Worm (Caenorhabditis elegans) whole organism, young adult: ENCODE data around the gene tif-1A.

Experiments used
- B0336.3 ChIP-seq: fragments of 200-800 bp; sonication (Bioruptor generic); IDR thresholded peaks from 2 replicates; pipeline ENCODE4 v1.3.6; 2022; ENCODE audit warnings: missing genetic modification characterization, missing compliant biosample characterization
- F33H1.4 ChIP-seq: fragments of 200-800 bp; sonication (Bioruptor generic); IDR thresholded peaks from 2 replicates; pipeline ENCODE4 v1.3.6; 2022; ENCODE audit warnings: missing genetic modification reagents, missing genetic modification characterization, missing compliant biosample characterization
- F57A8.1 ChIP-seq: fragments of 200-800 bp; sonication (Bioruptor generic); optimal IDR thresholded peaks from 2 replicates; lab custom pipeline; 2018; ENCODE audit warnings: mild to moderate bottlenecking, missing genetic modification characterization, moderate library complexity, missing compliant biosample characterization
- K12H6.12 ChIP-seq: fragments of 200-800 bp; sonication (Bioruptor generic); optimal IDR thresholded peaks from 2 replicates; lab custom pipeline; 2018; ENCODE audit warnings: mild to moderate bottlenecking, missing genetic modification characterization, missing compliant biosample characterization
- Y56A3A.18 ChIP-seq: fragments of 200-800 bp; sonication (Bioruptor generic); IDR thresholded peaks from 2 replicates; pipeline ENCODE4 v1.3.6; 2022; ENCODE audit warnings: missing genetic modification reagents, missing genetic modification characterization, missing compliant biosample characterization
- akir-1 ChIP-seq: fragments of 200-800 bp; sonication (Bioruptor generic); optimal IDR thresholded peaks from 2 replicates; lab custom pipeline; 2018; ENCODE audit warnings: mild to moderate bottlenecking, missing genetic modification characterization, moderate library complexity, missing compliant biosample characterization
- ama-1 ChIP-seq, 3 experiments: fragments of 150-350 bp in 1 of 3; sonication (generic microtip) in 2 of 3; optimal IDR thresholded peaks; 2 replicates each; lab custom pipeline; 2014 to 2018; ENCODE audit warnings: missing biosample characterization in 2 of 3, missing genetic modification characterization in 2 of 3, missing genetic modification reagents in 2 of 3
- aptf-2 ChIP-seq: fragments of 200-800 bp; sonication (Bioruptor generic); conservative IDR thresholded peaks from 2 replicates; pipeline ENCODE4 v1.3.6; 2022; ENCODE audit warnings: missing genetic modification reagents, missing genetic modification characterization, missing compliant biosample characterization
- atf-7 ChIP-seq: sonication (generic microtip); optimal IDR thresholded peaks from 2 replicates; lab custom pipeline; 2017; ENCODE audit warnings: mild to moderate bottlenecking, missing genetic modification characterization, missing compliant biosample characterization
- attf-3 ChIP-seq: fragments of 200-800 bp; sonication (Bioruptor generic); conservative IDR thresholded peaks from 2 replicates; pipeline ENCODE4 v1.3.6; 2022; ENCODE audit warnings: missing genetic modification reagents, missing genetic modification characterization, missing compliant biosample characterization
- attf-5 ChIP-seq: fragments of 200-800 bp; sonication (Bioruptor generic); optimal IDR thresholded peaks from 2 replicates; lab custom pipeline; 2018; ENCODE audit warnings: mild to moderate bottlenecking, missing genetic modification characterization, missing compliant biosample characterization
- bed-2 ChIP-seq: fragments of 200-800 bp; sonication (Bioruptor generic); IDR thresholded peaks from 2 replicates; pipeline ENCODE4 v1.3.6; 2022; ENCODE audit warnings: missing genetic modification reagents, missing genetic modification characterization, missing compliant biosample characterization
- ccch-3 ChIP-seq: fragments of 200-800 bp; sonication (Bioruptor generic); optimal IDR thresholded peaks from 2 replicates; lab custom pipeline; 2018; ENCODE audit warnings: mild to moderate bottlenecking, missing genetic modification characterization, missing compliant biosample characterization
- cebp-1 ChIP-seq, 2 experiments: fragments of 200-800 bp in 1 of 2; sonication (Bioruptor generic) in 1 of 2; sonication (generic microtip) in 1 of 2; IDR thresholded peaks in 1 of 2; optimal IDR thresholded peaks in 1 of 2; 2 replicates each; pipeline versions ENCODE4 v1.3.6 to Lab custom; 2017 to 2022; ENCODE audit warnings: missing compliant biosample characterization in 2 of 2, missing genetic modification characterization in 2 of 2, mild to moderate bottlenecking in 1 of 2, missing genetic modification reagents in 1 of 2, moderate library complexity in 1 of 2
- ceh-79 ChIP-seq: sonication (generic microtip); optimal IDR thresholded peaks from 2 replicates; lab custom pipeline; 2017; ENCODE audit warnings: mild to moderate bottlenecking, missing genetic modification characterization, missing compliant biosample characterization
- dox-1 ChIP-seq: fragments of 200-800 bp; sonication (Bioruptor generic); IDR thresholded peaks from 2 replicates; pipeline ENCODE4 v1.3.6; 2022; ENCODE audit warnings: missing genetic modification reagents, missing genetic modification characterization, missing compliant biosample characterization
- dpff-1 ChIP-seq: sonication (generic microtip); optimal IDR thresholded peaks from 2 replicates; lab custom pipeline; 2017; ENCODE audit warnings: mild to moderate bottlenecking, missing genetic modification characterization, missing compliant biosample characterization
- egrh-3 ChIP-seq: fragments of 200-800 bp; sonication (Bioruptor generic); IDR thresholded peaks from 2 replicates; pipeline ENCODE4 v1.3.6; 2022; ENCODE audit warnings: missing genetic modification reagents, missing genetic modification characterization, missing compliant biosample characterization
- ets-4 ChIP-seq: fragments of 200-800 bp; sonication (Bioruptor generic); optimal IDR thresholded peaks from 2 replicates; lab custom pipeline; 2018; ENCODE audit warnings: mild to moderate bottlenecking, missing genetic modification characterization, missing compliant biosample characterization
- gei-17 ChIP-seq: fragments of 200-800 bp; sonication (Bioruptor generic); optimal IDR thresholded peaks from 2 replicates; lab custom pipeline; 2018; ENCODE audit warnings: mild to moderate bottlenecking, missing genetic modification characterization, missing compliant biosample characterization
- hmg-1.2 ChIP-seq: fragments of 200-800 bp; sonication (Bioruptor generic); IDR thresholded peaks from 2 replicates; pipeline ENCODE4 v1.3.6; 2022; ENCODE audit warnings: missing genetic modification reagents, missing genetic modification characterization, missing compliant biosample characterization
- hsf-1 ChIP-seq: fragments of 200-800 bp; sonication (Bioruptor generic); IDR thresholded peaks from 2 replicates; pipeline ENCODE4 v1.3.6; 2022; ENCODE audit warnings: missing genetic modification reagents, missing genetic modification characterization, missing compliant biosample characterization
- lin-26 ChIP-seq: fragments of 200-800 bp; sonication (Bioruptor generic); IDR thresholded peaks from 2 replicates; pipeline ENCODE4 v1.3.6; 2022; ENCODE audit warnings: missing genetic modification reagents, missing genetic modification characterization, missing compliant biosample characterization
- lin-40 ChIP-seq: sonication (generic microtip); optimal IDR thresholded peaks from 2 replicates; lab custom pipeline; 2016; ENCODE audit warnings: missing genetic modification characterization, mild to moderate bottlenecking, missing compliant biosample characterization, missing genotype, missing genetic modification reagents
- lir-1 ChIP-seq: fragments of 200-800 bp; sonication (Bioruptor generic); conservative IDR thresholded peaks from 2 replicates; pipeline ENCODE4 v1.3.6; 2022; ENCODE audit warnings: missing genetic modification reagents, missing genetic modification characterization, missing compliant biosample characterization
- lsl-1 ChIP-seq: fragments of 200-800 bp; sonication (Bioruptor generic); optimal IDR thresholded peaks from 2 replicates; lab custom pipeline; 2018; ENCODE audit warnings: mild to moderate bottlenecking, missing genetic modification characterization, moderate library complexity, missing compliant biosample characterization
- madf-3 ChIP-seq: fragments of 200-800 bp; sonication (Bioruptor generic); IDR thresholded peaks from 2 replicates; pipeline ENCODE4 v1.3.6; 2022; ENCODE audit warnings: missing genetic modification reagents, missing genetic modification characterization, missing compliant biosample characterization
- madf-6 ChIP-seq: fragments of 200-800 bp; sonication (Bioruptor generic); IDR thresholded peaks from 2 replicates; pipeline ENCODE4 v1.3.6; 2022; ENCODE audit warnings: missing genetic modification reagents, missing genetic modification characterization, missing compliant biosample characterization
- madf-8 ChIP-seq: fragments of 200-800 bp; sonication (Bioruptor generic); conservative IDR thresholded peaks from 2 replicates; pipeline ENCODE4 v1.3.6; 2022; ENCODE audit warnings: missing genetic modification reagents, missing genetic modification characterization, missing compliant biosample characterization
- mcd-1 ChIP-seq: fragments of 200-800 bp; sonication (Bioruptor generic); IDR thresholded peaks from 2 replicates; pipeline ENCODE4 v1.3.6; 2022; ENCODE audit warnings: missing genetic modification reagents, missing genetic modification characterization, missing compliant biosample characterization
- nfyb-1 ChIP-seq: fragments of 200-800 bp; sonication (Bioruptor generic); IDR thresholded peaks from 2 replicates; pipeline ENCODE4 v1.3.6; 2022; ENCODE audit warnings: missing genetic modification reagents, missing genetic modification characterization, missing compliant biosample characterization
- nhr-179 ChIP-seq: sonication (generic microtip); optimal IDR thresholded peaks from 2 replicates; lab custom pipeline; 2016; ENCODE audit warnings: mild to moderate bottlenecking, missing genetic modification characterization, missing compliant biosample characterization
- nhr-27 ChIP-seq: fragments of 200-800 bp; sonication (Bioruptor generic); optimal IDR thresholded peaks from 2 replicates; lab custom pipeline; 2018; ENCODE audit warnings: mild to moderate bottlenecking, missing genetic modification characterization, moderate library complexity, missing compliant biosample characterization
- nhr-80 ChIP-seq: sonication (generic microtip); optimal IDR thresholded peaks from 2 replicates; lab custom pipeline; 2016; ENCODE audit warnings: missing genetic modification characterization, missing compliant biosample characterization
- pha-4 ChIP-seq: fragments of 150-350 bp; sonication (generic microtip); optimal IDR thresholded peaks from 2 replicates; lab custom pipeline; 2014; ENCODE audit warnings: missing biosample characterization, missing genetic modification reagents, missing genetic modification characterization
- rcor-1 ChIP-seq: fragments of 200-800 bp; sonication (Bioruptor generic); IDR thresholded peaks from 2 replicates; pipeline ENCODE4 v1.3.6; 2022; ENCODE audit warnings: missing genetic modification reagents, missing genetic modification characterization, missing compliant biosample characterization
- rpc-1 ChIP-seq, 2 experiments: fragments of 150-350 bp in 1 of 2; sonication (generic microtip) in 1 of 2; optimal IDR thresholded peaks; 2 replicates each; lab custom pipeline; 2014 to 2018; ENCODE audit warnings: missing biosample characterization in 1 of 2, missing genetic modification characterization in 1 of 2, missing genetic modification reagents in 1 of 2, missing genotype in 1 of 2
- snpc-4 ChIP-seq, 5 experiments: fragments of 150-350 bp in 1 of 5; sonication (generic microtip) in 4 of 5; optimal IDR thresholded peaks; 2 replicates each; lab custom pipeline; 2014 to 2018; ENCODE audit warnings: missing genetic modification characterization in 5 of 5, missing biosample characterization in 3 of 5, antibody characterized with exemption in 2 of 5, mild to moderate bottlenecking in 2 of 5, missing compliant biosample characterization in 2 of 5, missing genotype in 2 of 5, moderate library complexity in 2 of 5, missing genetic modification reagents in 1 of 5
- zfh-2 ChIP-seq: fragments of 200-800 bp; sonication (Bioruptor generic); conservative IDR thresholded peaks from 2 replicates; pipeline ENCODE4 v1.3.6; 2022; ENCODE audit warnings: missing genetic modification reagents, missing genetic modification characterization, missing compliant biosample characterization
- ztf-18 ChIP-seq: sonication (generic microtip); optimal IDR thresholded peaks from 2 replicates; lab custom pipeline; 2016; ENCODE audit warnings: missing genotype, mild to moderate bottlenecking, missing genetic modification characterization, missing compliant biosample characterization

tif-1A gene

DNA sequence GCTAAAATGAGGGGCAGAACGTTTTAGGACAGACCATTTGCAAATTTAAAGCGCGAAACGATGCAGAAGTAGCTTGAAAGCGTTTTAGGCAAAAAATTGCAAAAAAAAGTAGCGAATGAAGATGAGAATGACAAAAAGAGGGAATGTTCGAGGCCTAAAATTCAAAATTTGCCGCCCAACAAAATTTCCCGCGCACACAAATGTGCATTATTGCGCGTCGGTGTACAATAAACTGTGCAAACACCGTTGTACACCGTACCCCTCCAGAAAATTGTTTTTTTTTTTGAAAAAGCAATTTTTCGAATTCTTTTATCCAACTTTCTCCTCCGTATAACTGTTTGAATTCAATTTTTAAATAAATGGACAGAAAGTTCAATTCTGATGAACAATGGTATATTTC, 15.9 kb upstream of the tif-1A start, which contains the start of gene snpc-3.4 (continued):
- peak; percentile 77 for TF ChIP-seq mcd-1
- no peak for TF ChIP-seq ccch-3
- no peak for TF ChIP-seq pha-4 (tag; lab: Kevin White, UChicago)
- no peak for TF ChIP-seq Y56A3A.18
- no peak for TF ChIP-seq akir-1 (GFP tag; lab: Kevin White, UChicago)
- peak; percentile 27 for TF ChIP-seq snpc-4 (GFP tag; optimal IDR thresholded peaks at IDR 0.05; lab: Kevin White, UChicago)
- peak; percentile 31 to 61 (median 50) for TF ChIP-seq snpc-4 (tag; optimal IDR thresholded peaks at IDR 0.05; lab: Kevin White, UChicago)
- TF ChIP-seq lir-1 (GFP tag; lab: Robert Waterston, UW): peak; percentile 81

- peak; percentile 28 for TF ChIP-seq nhr-27 (tag; lab: Kevin White, UChicago)
- no peak for TF ChIP-seq bed-2
- peak; percentile 29; the same call in 1 of the 2 replicates for TF ChIP-seq cebp-1 (GFP tag; IDR thresholded peaks at IDR 0.05; lab: Robert Waterston, UW)
- peak; percentile 60 for TF ChIP-seq cebp-1 (tag; optimal IDR thresholded peaks at IDR 0.05; lab: Kevin White, UChicago)
- TF ChIP-seq madf-3 (GFP tag; lab: Robert Waterston, UW): 0 out of 2 replicates have a peak, but pooled peaks have one; percentile 1
- peak; percentile 44 for TF ChIP-seq ets-4
- no peak for TF ChIP-seq madf-6
- TF ChIP-seq nhr-80: peak; percentile 88
- TF ChIP-seq attf-5 (GFP tag; lab: Kevin White, UChicago): peak; percentile 9
- peak; percentile 11; the same call in 1 of the 2 replicates for TF ChIP-seq hsf-1
- TF ChIP-seq attf-3 (GFP tag; lab: Robert Waterston, UW): no peak
- peak; percentile 70 for TF ChIP-seq egrh-3 (GFP tag; lab: Robert Waterston, UW)
- TF ChIP-seq dox-1 (GFP tag; lab: Robert Waterston, UW): peak; percentile 51
- 0 out of 2 replicates have a peak, but pooled peaks have one; percentile 13 for TF ChIP-seq madf-8 (GFP tag; lab: Robert Waterston, UW)
- TF ChIP-seq F33H1.4: no peak
- peak; percentile 25 for TF ChIP-seq ztf-18 (tag; lab: Kevin White, UChicago)
These were observed 15.0 kb upstream of the tif-1A start for ce11 chrIII:4018591-4019580.

DNA sequence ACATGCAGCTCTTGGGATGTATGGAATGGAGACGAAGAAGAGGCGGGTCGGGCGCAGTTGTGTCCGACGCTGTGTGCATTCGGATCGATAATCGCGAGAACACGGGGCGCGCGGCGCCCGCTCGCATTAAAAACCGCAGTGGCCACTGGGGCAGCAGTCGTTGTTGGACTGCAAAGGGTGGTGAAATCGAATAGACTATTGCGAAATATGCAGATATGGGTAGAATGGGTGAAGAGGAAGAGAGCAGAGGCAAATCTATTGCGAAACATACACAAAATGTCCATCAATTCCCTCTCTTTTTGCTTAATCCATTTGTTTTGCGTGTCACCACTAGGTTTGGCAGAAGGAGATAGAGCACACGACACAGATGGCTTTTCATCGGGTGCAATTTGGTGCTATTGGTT, 14.2 kb upstream of the tif-1A start:
- peak; percentile 41 for TF ChIP-seq ama-1 (optimal IDR thresholded peaks at IDR 0.05; lab: Kevin White, UChicago)
- TF ChIP-seq ama-1 (GFP tag; optimal IDR thresholded peaks at IDR 0.05; lab: Kevin White, UChicago): no peak
- TF ChIP-seq mcd-1: peak; percentile 31; the same call in 1 of the 2 replicates
- no peak for TF ChIP-seq dpff-1 (tag; lab: Kevin White, UChicago)
- TF ChIP-seq dox-1 (GFP tag; lab: Robert Waterston, UW): peak; percentile 51; the same call in 1 of the 2 replicates
- peak; percentile 17 for TF ChIP-seq snpc-4 (GFP tag; optimal IDR thresholded peaks at IDR 0.05; lab: Kevin White, UChicago)
- TF ChIP-seq snpc-4 (tag; optimal IDR thresholded peaks at IDR 0.05; lab: Kevin White, UChicago): peak in 3 of 4 experiments; percentile 27 to 61 (median 41)
- no peak for TF ChIP-seq lsl-1 (GFP tag; lab: Kevin White, UChicago)
- TF ChIP-seq aptf-2 (GFP tag; lab: Robert Waterston, UW): no peak
- peak; percentile 97 for TF ChIP-seq zfh-2 (GFP tag; lab: Robert Waterston, UW)
- TF ChIP-seq atf-7 (tag; lab: Kevin White, UChicago): no peak
- no peak for TF ChIP-seq hsf-1
- peak; percentile 99 for TF ChIP-seq cebp-1 (GFP tag; IDR thresholded peaks at IDR 0.05; lab: Robert Waterston, UW)
- TF ChIP-seq cebp-1 (tag; optimal IDR thresholded peaks at IDR 0.05; lab: Kevin White, UChicago): peak; percentile 100
- TF ChIP-seq rpc-1 (optimal IDR thresholded peaks at IDR 0.05; lab: Kevin White, UChicago): no peak
- no peak for TF ChIP-seq rpc-1 (tag; optimal IDR thresholded peaks at IDR 0.05; lab: Kevin White, UChicago)
- TF ChIP-seq lin-26: 0 out of 2 replicates have a peak, but pooled peaks have one; percentile 30
- TF ChIP-seq nfyb-1 (GFP tag; lab: Robert Waterston, UW): peak; percentile 76
- peak; percentile 83 for TF ChIP-seq K12H6.12 (tag; lab: Kevin White, UChicago)
- no peak for TF ChIP-seq gei-17 (GFP tag; lab: Kevin White, UChicago)
- TF ChIP-seq hmg-1.2 (GFP tag; lab: Robert Waterston, UW): peak; percentile 30
- peak; percentile 11 for TF ChIP-seq lin-40
- peak; percentile 67 for TF ChIP-seq nhr-27 (tag; lab: Kevin White, UChicago)
- TF ChIP-seq rcor-1 (GFP tag; lab: Robert Waterston, UW): 0 out of 2 replicates have a peak, but pooled peaks have one; percentile 12
- peak; percentile 86 for TF ChIP-seq attf-5 (GFP tag; lab: Kevin White, UChicago)
- no peak for TF ChIP-seq nhr-179 (tag; lab: Kevin White, UChicago)
- no peak for TF ChIP-seq F57A8.1 (GFP tag; lab: Kevin White, UChicago)
- TF ChIP-seq B0336.3 (GFP tag; lab: Robert Waterston, UW): no peak
- no peak for TF ChIP-seq ceh-79 (tag; lab: Kevin White, UChicago)
